Worm (Caenorhabditis elegans): ENCODE results near the gene kvs-1.

kvs-1 gene

ce11 chrX:7678437-7679139 lies 28.3 kb downstream of the kvs-1 start:
- TF ChIP-seq dpl-1 (GFP tag; optimal IDR thresholded peaks at IDR 0.05): no peak
- peak; percentile 2 for TF ChIP-seq ceh-8 (GFP tag; optimal IDR thresholded peaks at IDR 0.05)
- peak; percentile 68 for TF ChIP-seq lin-14 (GFP tag; optimal IDR thresholded peaks at IDR 0.05)
- no peak for TF ChIP-seq sox-4 (tag; optimal IDR thresholded peaks at IDR 0.05)
- TF ChIP-seq lsy-2 (tag; optimal IDR thresholded peaks at IDR 0.05): no peak
- TF ChIP-seq fkh-10 (GFP tag; optimal IDR thresholded peaks at IDR 0.05): peak; percentile 9
- no peak for TF ChIP-seq nhr-19 (GFP tag; conservative IDR thresholded peaks at IDR 0.05)
- TF ChIP-seq nhr-11 (tag; optimal IDR thresholded peaks at IDR 0.05): no peak
- TF ChIP-seq unc-86 (tag; optimal IDR thresholded peaks at IDR 0.05): peak; percentile 6
- TF ChIP-seq nhr-76 (tag; optimal IDR thresholded peaks at IDR 0.05): no peak
- no peak for TF ChIP-seq sptf-1 (tag; optimal IDR thresholded peaks at IDR 0.05)

- TF ChIP-seq nhr-19 (GFP tag; conservative IDR thresholded peaks at IDR 0.05) (no peak), ztf-11 (tag; optimal IDR thresholded peaks at IDR 0.05) (no peak), ces-1 (GFP tag; optimal IDR thresholded peaks at IDR 0.05) (no peak), lin-39 (tag; optimal IDR thresholded peaks at IDR 0.05) (no peak), efl-1 (optimal IDR thresholded peaks at IDR 0.05) (no peak), efl-1 (GFP tag; optimal IDR thresholded peaks at IDR 0.05 in 1 of 2) (peak in 1 of 2 experiments; percentile 68), efl-3 (GFP tag; optimal IDR thresholded peaks at IDR 0.05) (no peak), Y116A8C.19 (tag; optimal IDR thresholded peaks at IDR 0.05; ENCODE audit: borderline replicate concordance) (no peak), ceh-82 (tag; optimal IDR thresholded peaks at IDR 0.05) (peak in 1 of 3 experiments; percentile 19), isw-1 (GFP tag; IDR thresholded peaks at IDR 0.05) (no peak), zag-1 (tag; optimal IDR thresholded peaks at IDR 0.05) (no peak), nhr-20 (tag; optimal IDR thresholded peaks at IDR 0.05) (no peak)
Measured at ce11 chrX:7674871-7675270, 32.1 kb downstream of the kvs-1 start.

ce11 chrX:7672693-7673092 lies 34.2 kb downstream of the kvs-1 start, which contains the start of gene F27D9.2:
Gene F27D9.2 (plus strand): TSS chrX:7672993.
- TF ChIP-seq zip-4 (GFP tag; optimal IDR thresholded peaks at IDR 0.05) (no peak), unc-30 (tag; optimal IDR thresholded peaks at IDR 0.05) (no peak), lsy-2 (tag; optimal IDR thresholded peaks at IDR 0.05) (no peak), irx-1 (tag; optimal IDR thresholded peaks at IDR 0.05) (no peak), efl-3 (GFP tag; optimal IDR thresholded peaks at IDR 0.05) (no peak), zag-1 (tag; optimal IDR thresholded peaks at IDR 0.05) (no peak), fkh-10 (GFP tag; optimal IDR thresholded peaks at IDR 0.05) (no peak), unc-98 (GFP tag; IDR thresholded peaks at IDR 0.05) (no peak), mab-9 (GFP tag; IDR thresholded peaks at IDR 0.05) (no peak), blmp-1 (tag; optimal IDR thresholded peaks at IDR 0.05) (no peak), rnt-1 (tag; optimal IDR thresholded peaks at IDR 0.05) (no peak), nhr-28 (tag; optimal IDR thresholded peaks at IDR 0.05) (no peak), pag-3 (tag; optimal IDR thresholded peaks at IDR 0.05; ENCODE audit: borderline replicate concordance, insufficient read depth) (no peak)

ce11 chrX:7670655-7671054 lies 36.3 kb downstream of the kvs-1 start, which contains the start of gene F27D9.7:
Gene F27D9.7 (minus strand): TSS chrX:7670755.
- no peak for TF ChIP-seq nhr-90 (tag; optimal IDR thresholded peaks at IDR 0.05; ENCODE audit: poor library complexity)
- no peak for TF ChIP-seq jun-1 (tag; optimal IDR thresholded peaks at IDR 0.05)
- no peak for TF ChIP-seq nhr-77 (tag; optimal IDR thresholded peaks at IDR 0.05)
- no peak for TF ChIP-seq fkh-10 (GFP tag; optimal IDR thresholded peaks at IDR 0.05)
- TF ChIP-seq ets-5 (GFP tag; IDR thresholded peaks at IDR 0.05): no peak
- TF ChIP-seq blmp-1 (tag; optimal IDR thresholded peaks at IDR 0.05): peak; percentile 22

All from whole organism, L1 larva.